Worm (Caenorhabditis elegans) whole organism, L1 larva: Measurements from ENCODE around the gene cpz-2.

Experiments used
- C04F5.9 ChIP-seq: sonication (generic microtip); optimal IDR thresholded peaks from 2 replicates; lab custom pipeline; 2016; ENCODE audit warnings: missing genetic modification characterization, missing compliant biosample characterization
- aha-1 ChIP-seq: fragments of 150-350 bp; optimal IDR thresholded peaks from 2 replicates; lab custom pipeline; 2014; ENCODE audit warnings: missing biosample characterization, missing genetic modification characterization
- blmp-1 ChIP-seq: fragments of 150-350 bp; optimal IDR thresholded peaks from 2 replicates; lab custom pipeline; 2014; ENCODE audit warnings: missing biosample characterization, missing genetic modification characterization
- ceh-63 ChIP-seq: fragments of 200-800 bp; sonication (Bioruptor generic); optimal IDR thresholded peaks from 2 replicates; lab custom pipeline; 2018; ENCODE audit warnings: mild to moderate bottlenecking, missing genetic modification characterization, missing compliant biosample characterization
- ceh-82 ChIP-seq, 3 experiments: fragments of 150-350 bp in 1 of 3; sonication (generic microtip) in 2 of 3; optimal IDR thresholded peaks; 2 replicates each; lab custom pipeline; 2014 to 2017; ENCODE audit warnings: missing biosample characterization in 3 of 3, missing genetic modification characterization in 3 of 3
- ceh-90 ChIP-seq: sonication (generic microtip); optimal IDR thresholded peaks from 2 replicates; lab custom pipeline; 2016; ENCODE audit warnings: missing genetic modification characterization, missing compliant biosample characterization
- ces-1 ChIP-seq: fragments of 150-350 bp; optimal IDR thresholded peaks from 2 replicates; lab custom pipeline; 2014; ENCODE audit warnings: missing biosample characterization, missing genetic modification reagents, missing genetic modification characterization
- dpl-1 ChIP-seq, 3 experiments: fragments of 150-350 bp in 2 of 3; sonication (generic microtip) in 1 of 3; optimal IDR thresholded peaks; 2 replicates each; lab custom pipeline; 2014 to 2017; ENCODE audit warnings: missing biosample characterization in 3 of 3, missing genetic modification characterization in 3 of 3, missing genetic modification reagents in 3 of 3
- dsc-1 ChIP-seq: sonication (generic microtip); optimal IDR thresholded peaks from 2 replicates; lab custom pipeline; 2016; ENCODE audit warnings: mild to moderate bottlenecking, missing genetic modification characterization, missing compliant biosample characterization
- efl-1 ChIP-seq, 4 experiments: fragments of 150-350 bp; optimal IDR thresholded peaks in 3 of 4; peaks in 1 of 4; 1 replicate in 1 of 4; 2 replicates in 3 of 4; lab custom pipeline; 2014; ENCODE audit warnings: missing biosample characterization in 2 of 4, missing genetic modification characterization in 2 of 4, missing genetic modification reagents in 2 of 4
- egl-27 ChIP-seq, 2 experiments: fragments of 150-350 bp in 1 of 2; sonication (generic microtip); optimal IDR thresholded peaks; 3 replicates each; lab custom pipeline; 2017 to 2018; ENCODE audit warnings: missing biosample characterization in 2 of 2, missing genetic modification characterization in 2 of 2, missing genetic modification reagents in 2 of 2
- elt-2 ChIP-seq: sonication (generic microtip); optimal IDR thresholded peaks from 2 replicates; lab custom pipeline; 2016; ENCODE audit warnings: missing genetic modification characterization, mild to moderate bottlenecking, inconsistent platforms, missing compliant biosample characterization, missing genetic modification reagents
- elt-3 ChIP-seq, 6 experiments: fragments of 150-350 bp in 1 of 6; sonication (generic microtip); optimal IDR thresholded peaks; 2 replicates each; lab custom pipeline; 2017 to 2018; ENCODE audit warnings: missing biosample characterization in 6 of 6, missing genetic modification characterization in 6 of 6, inconsistent platforms in 1 of 6
- ets-5 ChIP-seq: fragments of 200-800 bp; sonication (Bioruptor generic); IDR thresholded peaks from 2 replicates; pipeline ENCODE4 v1.3.6; 2022; ENCODE audit warnings: missing genetic modification characterization, missing compliant biosample characterization
- fkh-4 ChIP-seq: sonication (generic microtip); optimal IDR thresholded peaks from 2 replicates; lab custom pipeline; 2016; ENCODE audit warnings: missing compliant biosample characterization, missing genetic modification characterization, borderline replicate concordance
- fkh-8 ChIP-seq: sonication (generic microtip); optimal IDR thresholded peaks from 2 replicates; lab custom pipeline; 2016; ENCODE audit warnings: mild to moderate bottlenecking, missing genetic modification characterization, missing compliant biosample characterization
- fos-1 ChIP-seq: fragments of 150-350 bp; optimal IDR thresholded peaks from 2 replicates; lab custom pipeline; 2014; ENCODE audit warnings: missing biosample characterization, missing genetic modification characterization
- grh-1 ChIP-seq: fragments of 200-800 bp; sonication (Bioruptor generic); IDR thresholded peaks from 2 replicates; pipeline ENCODE4 v1.3.6; 2022; ENCODE audit warnings: missing genetic modification reagents, missing genetic modification characterization, missing compliant biosample characterization
- hpl-2 ChIP-seq: fragments of 150-350 bp; optimal IDR thresholded peaks from 2 replicates; lab custom pipeline; 2014; ENCODE audit warnings: missing biosample characterization, missing genetic modification reagents, missing genetic modification characterization
- irx-1 ChIP-seq: sonication (generic microtip); optimal IDR thresholded peaks from 2 replicates; lab custom pipeline; 2016; ENCODE audit warnings: missing genetic modification characterization, missing compliant biosample characterization
- lin-14 ChIP-seq: fragments of 200-800 bp; sonication (Bioruptor generic); optimal IDR thresholded peaks from 2 replicates; lab custom pipeline; 2018; ENCODE audit warnings: mild to moderate bottlenecking, missing genetic modification characterization, moderate library complexity, missing compliant biosample characterization
- lin-35 ChIP-seq, 2 experiments: fragments of 150-350 bp; optimal IDR thresholded peaks; 2 replicates each; lab custom pipeline; 2014; ENCODE audit warnings: missing biosample characterization in 2 of 2, missing genetic modification characterization in 2 of 2, missing genetic modification reagents in 2 of 2
- mab-9 ChIP-seq: fragments of 200-800 bp; sonication (Bioruptor generic); IDR thresholded peaks from 2 replicates; pipeline ENCODE4 v1.3.6; 2022; ENCODE audit warnings: missing genetic modification reagents, missing genetic modification characterization, missing compliant biosample characterization
- mdl-1 ChIP-seq, 2 experiments: fragments of 150-350 bp; optimal IDR thresholded peaks; 2 replicates each; lab custom pipeline; 2014 to 2017; ENCODE audit warnings: missing biosample characterization in 2 of 2, missing genetic modification characterization in 2 of 2, inconsistent platforms in 1 of 2
- mef-2 ChIP-seq: fragments of 150-350 bp; optimal IDR thresholded peaks from 2 replicates; lab custom pipeline; 2014; ENCODE audit warnings: missing biosample characterization, missing genetic modification characterization
- mep-1 ChIP-seq: fragments of 150-350 bp; optimal IDR thresholded peaks from 2 replicates; lab custom pipeline; 2014; ENCODE audit warnings: missing biosample characterization, missing genetic modification characterization
- nhr-11 ChIP-seq: fragments of 150-350 bp; optimal IDR thresholded peaks from 2 replicates; lab custom pipeline; 2014; ENCODE audit warnings: missing biosample characterization, missing genetic modification characterization
- nhr-20 ChIP-seq: sonication (generic microtip); optimal IDR thresholded peaks from 2 replicates; lab custom pipeline; 2016; ENCODE audit warnings: mild to moderate bottlenecking, missing genetic modification characterization, missing compliant biosample characterization
- nhr-237 ChIP-seq: fragments of 150-350 bp; optimal IDR thresholded peaks from 2 replicates; lab custom pipeline; 2014; ENCODE audit warnings: missing biosample characterization, missing genetic modification characterization
- nhr-71 ChIP-seq: sonication (generic microtip); optimal IDR thresholded peaks from 2 replicates; lab custom pipeline; 2016; ENCODE audit warnings: mild to moderate bottlenecking, missing genetic modification characterization, moderate library complexity, missing compliant biosample characterization
- nhr-76 ChIP-seq: sonication (generic microtip); optimal IDR thresholded peaks from 2 replicates; lab custom pipeline; 2017; ENCODE audit warnings: missing biosample characterization, missing genetic modification characterization
- nhr-84 ChIP-seq: sonication (generic microtip); optimal IDR thresholded peaks from 2 replicates; lab custom pipeline; 2017; ENCODE audit warnings: missing biosample characterization, missing genetic modification characterization
- nhr-85 ChIP-seq: sonication (generic microtip); peaks from one replicate; lab custom pipeline; 2016; ENCODE audit warnings: missing genetic modification characterization, inconsistent platforms, missing compliant biosample characterization
- nhr-90 ChIP-seq: sonication (generic microtip); optimal IDR thresholded peaks from 2 replicates; lab custom pipeline; 2016; ENCODE audit warnings: mild to moderate bottlenecking, missing genetic modification characterization, missing compliant biosample characterization; ENCODE audit not compliant: poor library complexity
- pqm-1 ChIP-seq: sonication (generic microtip); optimal IDR thresholded peaks from 3 replicates; lab custom pipeline; 2017; ENCODE audit warnings: missing biosample characterization, missing genetic modification characterization
- rnt-1 ChIP-seq: sonication (generic microtip); optimal IDR thresholded peaks from 2 replicates; lab custom pipeline; 2016; ENCODE audit warnings: mild to moderate bottlenecking, missing genetic modification characterization, moderate library complexity, missing compliant biosample characterization
- skn-1 ChIP-seq: fragments of 150-350 bp; optimal IDR thresholded peaks from 2 replicates; lab custom pipeline; 2014; ENCODE audit warnings: missing biosample characterization, missing genetic modification characterization
- snu-23 ChIP-seq: sonication (generic microtip); optimal IDR thresholded peaks from 2 replicates; lab custom pipeline; 2016; ENCODE audit warnings: missing genetic modification characterization, missing compliant biosample characterization
- sox-4 ChIP-seq: sonication (generic microtip); optimal IDR thresholded peaks from 2 replicates; lab custom pipeline; 2016; ENCODE audit warnings: missing genetic modification characterization, missing compliant biosample characterization
- sptf-1 ChIP-seq: fragments of 150-350 bp; optimal IDR thresholded peaks from 2 replicates; lab custom pipeline; 2014; ENCODE audit warnings: missing biosample characterization, missing genetic modification characterization
- sup-37 ChIP-seq: fragments of 200-800 bp; sonication (Bioruptor generic); optimal IDR thresholded peaks from 2 replicates; lab custom pipeline; 2018; ENCODE audit warnings: mild to moderate bottlenecking, missing genetic modification characterization, missing compliant biosample characterization
- swsn-7 ChIP-seq: sonication (generic microtip); optimal IDR thresholded peaks from 2 replicates; lab custom pipeline; 2016; ENCODE audit warnings: missing genetic modification characterization, missing compliant biosample characterization
- tbx-2 ChIP-seq: sonication (generic microtip); optimal IDR thresholded peaks from 2 replicates; lab custom pipeline; 2016; ENCODE audit warnings: missing genetic modification characterization, missing compliant biosample characterization
- tlp-1 ChIP-seq: fragments of 150-350 bp; optimal IDR thresholded peaks from 2 replicates; lab custom pipeline; 2014; ENCODE audit warnings: missing biosample characterization, missing genetic modification characterization
- unc-86 ChIP-seq: sonication (generic microtip); optimal IDR thresholded peaks from 2 replicates; lab custom pipeline; 2016; ENCODE audit warnings: missing genetic modification characterization, missing compliant biosample characterization
- vab-15 ChIP-seq: sonication (generic microtip); optimal IDR thresholded peaks from 2 replicates; lab custom pipeline; 2017; ENCODE audit warnings: missing genotype, mild to moderate bottlenecking, missing genetic modification characterization, missing compliant biosample characterization
- xbp-1 ChIP-seq: sonication (generic microtip); optimal IDR thresholded peaks from 2 replicates; lab custom pipeline; 2016; ENCODE audit warnings: missing genetic modification characterization, missing compliant biosample characterization
- zag-1 ChIP-seq: fragments of 150-350 bp; optimal IDR thresholded peaks from 2 replicates; lab custom pipeline; 2014; ENCODE audit warnings: missing biosample characterization, missing genetic modification characterization

Gene cpz-2

DNA sequence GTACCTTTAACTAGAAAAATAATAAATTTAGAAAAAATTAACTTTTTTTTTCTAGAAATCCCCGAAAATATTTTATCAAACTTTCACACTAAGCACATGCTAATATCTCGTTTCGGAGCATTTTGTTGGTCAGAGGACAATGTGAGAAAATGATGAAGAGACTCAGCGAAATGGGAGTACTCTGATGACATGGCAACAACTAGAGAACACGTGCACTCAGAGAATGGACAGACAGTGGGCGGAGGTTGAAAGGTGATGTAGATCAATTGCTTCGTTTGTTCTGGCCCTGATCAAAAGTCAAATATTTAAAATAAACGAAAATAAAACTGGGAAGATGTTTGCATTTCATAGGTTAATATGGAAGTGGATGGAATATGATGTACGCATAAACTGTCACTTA is 46.5 kb upstream of the cpz-2 start:
- peak; percentile 7 for TF ChIP-seq rnt-1 (tag; lab: Kevin White, UChicago)
- TF ChIP-seq nhr-20 = peak; percentile 11
- no peak for TF ChIP-seq ceh-63 (GFP tag; lab: Kevin White, UChicago)
- TF ChIP-seq nhr-71 (tag; lab: Kevin White, UChicago) = peak; percentile 19
- no peak for TF ChIP-seq swsn-7 (tag; lab: Kevin White, UChicago)
- TF ChIP-seq lin-14 (GFP tag; lab: Kevin White, UChicago) = peak; percentile 3
- TF ChIP-seq fkh-8 (tag; lab: Kevin White, UChicago) = peak; percentile 27
- TF ChIP-seq pqm-1 (tag; lab: Kevin White, UChicago) = no peak
- no peak for TF ChIP-seq elt-3 (tag; optimal IDR thresholded peaks at IDR 0.05; lab: Kevin White, UChicago)
- no peak for TF ChIP-seq ces-1 (GFP tag; lab: Kevin White, UChicago)
- TF ChIP-seq snu-23 = no peak
- TF ChIP-seq lin-35 (GFP tag; optimal IDR thresholded peaks at IDR 0.05; lab: Kevin White, UChicago) = peak in 1 of 2 experiments; percentile 4
- peak in 1 of 2 experiments; percentile 11 for TF ChIP-seq mdl-1 (tag; optimal IDR thresholded peaks at IDR 0.05; lab: Kevin White, UChicago)
- TF ChIP-seq nhr-85 = peak; percentile 18
- no peak for TF ChIP-seq egl-27 (tag; optimal IDR thresholded peaks at IDR 0.05; lab: Kevin White, UChicago)

DNA sequence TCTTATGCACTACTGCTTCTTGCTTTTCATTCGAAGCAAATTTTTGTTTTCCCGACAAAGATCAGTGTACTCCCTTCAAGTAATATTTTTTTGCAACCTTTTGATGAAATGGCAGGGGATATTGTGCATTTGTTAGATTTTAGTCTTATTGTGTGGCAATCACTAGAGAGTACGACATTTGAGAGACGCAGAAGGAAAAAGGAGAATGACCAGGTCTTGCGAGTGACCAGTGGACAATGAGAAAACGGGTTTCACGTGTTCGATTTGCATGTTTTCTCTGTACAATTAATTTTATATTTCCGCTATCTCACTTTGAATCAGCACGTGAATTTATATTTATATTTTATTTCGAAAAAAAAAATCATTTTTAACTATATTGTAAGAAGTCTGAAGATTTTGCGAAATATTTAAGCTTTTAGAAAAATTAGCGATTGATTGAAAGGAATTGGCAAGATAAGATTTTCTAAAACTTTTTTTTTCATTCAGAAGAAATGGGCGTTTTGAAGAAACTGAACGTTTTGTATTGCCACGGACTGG is 45.0 kb upstream of the cpz-2 start, which contains the start of gene C50B6.9:
TSS of gene C50B6.9 (plus strand) at position 487 of the 537 bp plus-strand sequence.
- TF ChIP-seq blmp-1 (tag; lab: Kevin White, UChicago) = peak; percentile 21
- no peak for TF ChIP-seq fos-1 (tag; lab: Kevin White, UChicago)
- no peak for TF ChIP-seq hpl-2 (GFP tag; lab: Kevin White, UChicago)
- TF ChIP-seq fkh-4 (tag; lab: Kevin White, UChicago) = no peak
- TF ChIP-seq mep-1 (tag; lab: Kevin White, UChicago) = peak; percentile 26
- no peak for TF ChIP-seq unc-86 (tag; lab: Kevin White, UChicago)
- no peak for TF ChIP-seq ceh-90 (tag; lab: Kevin White, UChicago)
- no peak for TF ChIP-seq aha-1
- TF ChIP-seq, all 84 proteins: peak for 2

DNA sequence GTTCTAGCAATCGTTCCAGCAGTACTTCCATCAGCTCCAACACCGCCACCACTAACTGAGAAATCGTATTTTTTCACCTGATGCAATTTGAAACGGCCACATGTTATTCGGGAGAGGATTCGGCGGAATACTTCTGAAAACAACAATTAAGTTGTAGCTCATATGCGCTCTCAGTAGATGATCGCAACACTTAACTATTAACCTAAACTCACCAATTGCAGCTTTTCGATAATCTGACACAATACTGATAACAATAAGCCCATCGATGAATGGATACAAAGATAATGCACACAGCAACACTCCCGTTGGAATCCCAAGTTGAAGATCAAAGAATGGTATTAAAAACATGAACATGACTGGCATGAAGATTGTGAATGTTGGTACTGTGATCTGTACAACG is 43.0 kb upstream of the cpz-2 start:
- TF ChIP-seq skn-1 (tag; lab: Kevin White, UChicago) = no peak
- no peak for TF ChIP-seq ceh-82 (tag; optimal IDR thresholded peaks at IDR 0.05; lab: Kevin White, UChicago)
- no peak for TF ChIP-seq nhr-84 (tag; lab: Kevin White, UChicago)
- no peak for TF ChIP-seq sptf-1 (tag; lab: Kevin White, UChicago)
- no peak for TF ChIP-seq nhr-76 (tag; lab: Kevin White, UChicago)
- no peak for TF ChIP-seq sup-37
- no peak for TF ChIP-seq elt-2
- no peak for TF ChIP-seq dpl-1 (GFP tag; optimal IDR thresholded peaks at IDR 0.05; lab: Kevin White, UChicago)
- no peak for TF ChIP-seq aha-1
- no peak for TF ChIP-seq nhr-237 (tag; lab: Kevin White, UChicago)
- TF ChIP-seq xbp-1 = no peak
- TF ChIP-seq grh-1 = no peak
- no peak for TF ChIP-seq tbx-2
- no peak for TF ChIP-seq dsc-1 (tag; lab: Kevin White, UChicago)

DNA sequence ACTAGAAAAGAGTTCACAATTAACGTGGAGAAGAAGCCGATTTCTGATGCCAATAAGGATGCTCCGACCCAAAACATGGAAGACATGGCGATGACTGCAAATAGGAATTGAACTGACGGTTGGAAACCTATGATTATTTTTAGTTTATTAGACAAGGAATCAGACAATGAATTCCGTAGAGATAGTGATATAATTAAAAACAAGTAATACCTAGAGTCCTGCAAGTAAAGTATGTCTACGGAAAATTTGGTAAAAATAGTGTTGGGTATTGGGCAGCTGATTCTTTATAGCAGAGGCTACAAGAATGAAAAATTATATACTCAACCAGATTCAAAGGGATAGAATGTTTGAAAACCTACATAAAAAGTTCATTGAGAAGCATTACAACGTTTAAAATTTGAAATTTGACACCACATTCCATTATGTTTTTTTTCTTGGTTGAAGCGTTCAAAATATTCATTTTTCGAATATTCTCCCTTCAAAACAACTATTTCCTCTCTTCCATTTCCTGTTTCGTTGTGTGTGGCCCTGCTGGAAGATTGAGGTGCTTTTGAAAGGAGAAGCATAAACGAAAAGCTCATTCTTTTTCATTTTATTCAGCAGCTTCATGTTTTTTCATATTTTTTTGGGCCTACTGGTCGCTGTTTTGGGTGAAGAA is 41.2 kb upstream of the cpz-2 start, which contains the start of the genes str-4 and lgc-48:
TSS of gene str-4 (minus strand) at position 101 of the 658 bp plus-strand sequence.
TSS of gene lgc-48 (plus strand) at position 608 of the 658 bp plus-strand sequence.
- TF ChIP-seq mef-2 = no peak
- no peak for TF ChIP-seq irx-1 (tag; lab: Kevin White, UChicago)
- no peak for TF ChIP-seq mep-1 (tag; lab: Kevin White, UChicago)
- TF ChIP-seq sox-4 (tag; lab: Kevin White, UChicago) = no peak
- TF ChIP-seq nhr-90 (tag; lab: Kevin White, UChicago) = no peak
- no peak for TF ChIP-seq nhr-11
- TF ChIP-seq efl-1 (optimal IDR thresholded peaks at IDR 0.05; lab: Kevin White, UChicago) = no peak
- TF ChIP-seq efl-1 (GFP tag; optimal IDR thresholded peaks at IDR 0.05 in 1 of 2; lab: Kevin White, UChicago) = no peak
- no peak for TF ChIP-seq zag-1 (tag; lab: Kevin White, UChicago)
- no peak for TF ChIP-seq nhr-71 (tag; lab: Kevin White, UChicago)
- no peak for TF ChIP-seq mab-9 (GFP tag; lab: Robert Waterston, UW)
- TF ChIP-seq vab-15 (tag; lab: Kevin White, UChicago) = no peak
- no peak for TF ChIP-seq ets-5 (GFP tag; lab: Robert Waterston, UW)
- TF ChIP-seq nhr-76 (tag; lab: Kevin White, UChicago) = no peak
- no peak for TF ChIP-seq fkh-8 (tag; lab: Kevin White, UChicago)
- TF ChIP-seq C04F5.9 (tag; lab: Kevin White, UChicago) = no peak
- no peak for TF ChIP-seq dpl-1 (GFP tag; optimal IDR thresholded peaks at IDR 0.05; lab: Kevin White, UChicago)
- no peak for TF ChIP-seq tlp-1 (tag; lab: Kevin White, UChicago)
